Worm (Caenorhabditis elegans) whole organism, L1 larva: Measurements from ENCODE around the gene K07E3.9.

Source experiments
- nhr-76 ChIP-seq: sonication (generic microtip); optimal IDR thresholded peaks from 2 replicates; lab custom pipeline; 2017; ENCODE audit warnings: missing biosample characterization, missing genetic modification characterization
- ztf-4 ChIP-seq: fragments of 150-350 bp; optimal IDR thresholded peaks from 2 replicates; lab custom pipeline; 2014; ENCODE audit warnings: missing biosample characterization, missing genetic modification characterization

ce11 chrX:8116157-8116556 lies 8.1 kb downstream of the K07E3.9 start, which contains the start of gene hlh-8:
- no peak for TF ChIP-seq nhr-76 (tag; lab: Kevin White, UChicago)
- no peak for TF ChIP-seq ztf-4 (tag; lab: Kevin White, UChicago)
